Fruit fly (Drosophila melanogaster) whole organism, embryonic: ENCODE data around the gene enc.
A peak's percentile ranks its signal among the peaks of the same experiment; 100 is the strongest.

Experiments
- BEAF-32 ChIP-seq: fragments of 200-800 bp; sonication (Bioruptor generic); optimal IDR thresholded peaks from 3 replicates; lab custom pipeline; 2017; ENCODE audit warnings: missing biosample characterization, missing genetic modification characterization, mild to moderate bottlenecking, moderate library complexity, missing genetic modification reagents
- CG10147 ChIP-seq: fragments of 200-800 bp; sonication (Bioruptor generic); optimal IDR thresholded peaks from 2 replicates; lab custom pipeline; 2019; ENCODE audit warnings: missing biosample characterization, mild to moderate bottlenecking, missing genetic modification characterization, moderate library complexity
- CG11093 ChIP-seq: fragments of 200-800 bp; sonication (Bioruptor generic); IDR thresholded peaks from 3 replicates; pipeline ENCODE4 v1.3.6; 2022; ENCODE audit warnings: missing biosample characterization, missing genetic modification characterization
- CG11560 ChIP-seq: fragments of 200-800 bp; sonication (Bioruptor generic); IDR thresholded peaks from 3 replicates; pipeline ENCODE4 v1.3.6; 2022; ENCODE audit warnings: missing biosample characterization, missing genetic modification characterization
- CG15011 ChIP-seq: fragments of 200-800 bp; sonication (Bioruptor generic); optimal IDR thresholded peaks from 3 replicates; lab custom pipeline; 2018; ENCODE audit warnings: missing biosample characterization, mild to moderate bottlenecking, missing genetic modification characterization
- CG15514 ChIP-seq: fragments of 200-800 bp; sonication (Bioruptor generic); optimal IDR thresholded peaks from 3 replicates; lab custom pipeline; 2017; ENCODE audit warnings: missing biosample characterization, missing genetic modification characterization, mild to moderate bottlenecking, moderate library complexity, missing genetic modification reagents
- CG15601 ChIP-seq: fragments of 200-800 bp; sonication (Bioruptor generic); optimal IDR thresholded peaks from 3 replicates; lab custom pipeline; 2019; ENCODE audit warnings: missing biosample characterization, mild to moderate bottlenecking, missing genetic modification characterization, moderate library complexity
- CG17186 ChIP-seq: fragments of 200-800 bp; sonication (Bioruptor generic); optimal IDR thresholded peaks from 3 replicates; lab custom pipeline; 2017; ENCODE audit warnings: missing biosample characterization, missing genetic modification reagents, missing genetic modification characterization
- CG17328 ChIP-seq: fragments of 200-800 bp; sonication (Bioruptor generic); IDR thresholded peaks from 2 replicates; pipeline ENCODE4 v1.3.6; 2022; ENCODE audit warnings: missing biosample characterization, missing genetic modification characterization
- CG1792 ChIP-seq: fragments of 200-800 bp; sonication (Bioruptor generic); optimal IDR thresholded peaks from 2 replicates; lab custom pipeline; 2016; ENCODE audit warnings: missing biosample characterization, missing genetic modification characterization
- CG18476 ChIP-seq: fragments of 200-800 bp; sonication (Bioruptor generic); optimal IDR thresholded peaks from 2 replicates; lab custom pipeline; 2016; ENCODE audit warnings: missing biosample characterization, mild to moderate bottlenecking, missing genetic modification characterization
- CG2120 ChIP-seq: fragments of 200-800 bp; sonication (Bioruptor generic); optimal IDR thresholded peaks from 3 replicates; lab custom pipeline; 2016; ENCODE audit warnings: missing biosample characterization, missing genetic modification characterization
- CG3163 ChIP-seq: fragments of 200-800 bp; sonication (Bioruptor generic); optimal IDR thresholded peaks from 3 replicates; lab custom pipeline; 2016; ENCODE audit warnings: missing biosample characterization, missing genetic modification characterization
- CG3281 ChIP-seq: fragments of 200-800 bp; sonication (Bioruptor generic); optimal IDR thresholded peaks from 3 replicates; lab custom pipeline; 2017; ENCODE audit warnings: missing biosample characterization, mild to moderate bottlenecking, missing genetic modification characterization
- CG6272 ChIP-seq: fragments of 200-800 bp; sonication (Bioruptor generic); IDR thresholded peaks from 2 replicates; pipeline ENCODE4 v1.3.6; 2022; ENCODE audit warnings: missing biosample characterization, missing genetic modification characterization
- CG8359 ChIP-seq: fragments of 200-800 bp; sonication (Bioruptor generic); optimal IDR thresholded peaks from 2 replicates; lab custom pipeline; 2017; ENCODE audit warnings: missing biosample characterization, mild to moderate bottlenecking, missing genetic modification characterization, borderline replicate concordance
- CG9797 ChIP-seq: fragments of 200-800 bp; sonication (Bioruptor generic); optimal IDR thresholded peaks from 3 replicates; lab custom pipeline; 2018; ENCODE audit warnings: missing biosample characterization, mild to moderate bottlenecking, missing genetic modification characterization
- CG9817 ChIP-seq: fragments of 200-800 bp; sonication (Bioruptor generic); optimal IDR thresholded peaks from 2 replicates; lab custom pipeline; 2018; ENCODE audit warnings: missing biosample characterization, mild to moderate bottlenecking, missing genetic modification characterization, moderate library complexity
- Dbx ChIP-seq: fragments of 200-800 bp; sonication (Bioruptor generic); IDR thresholded peaks from 3 replicates; pipeline ENCODE4 v1.3.6; 2022; ENCODE audit warnings: missing biosample characterization, missing genetic modification characterization
- Deaf1 ChIP-seq: fragments of 200-800 bp; optimal IDR thresholded peaks from 3 replicates; lab custom pipeline; 2019; ENCODE audit warnings: missing biosample characterization, mild to moderate bottlenecking, missing genetic modification characterization, moderate library complexity
- H15 ChIP-seq: fragments of 200-800 bp; sonication (Bioruptor generic); IDR thresholded peaks from 3 replicates; pipeline ENCODE4 v1.3.6; 2022; ENCODE audit warnings: missing biosample characterization, missing genetic modification characterization
- HHEX ChIP-seq: fragments of 200-800 bp; sonication (Bioruptor generic); optimal IDR thresholded peaks from 3 replicates; lab custom pipeline; 2017; ENCODE audit warnings: missing biosample characterization, mild to moderate bottlenecking, missing genetic modification characterization, missing genetic modification reagents
- Hey ChIP-seq: fragments of 200-800 bp; sonication (Bioruptor generic); optimal IDR thresholded peaks from 3 replicates; lab custom pipeline; 2018; ENCODE audit warnings: missing biosample characterization, mild to moderate bottlenecking, missing genetic modification characterization
- MESR4 ChIP-seq: fragments of 200-800 bp; sonication (Bioruptor generic); optimal IDR thresholded peaks from 2 replicates; lab custom pipeline; 2018; ENCODE audit warnings: missing biosample characterization, mild to moderate bottlenecking, missing genetic modification characterization, moderate library complexity
- Mes4 ChIP-seq: fragments of 200-800 bp; sonication (Bioruptor generic); optimal IDR thresholded peaks from 2 replicates; lab custom pipeline; 2016; ENCODE audit warnings: missing biosample characterization, missing genetic modification characterization
- NFAT ChIP-seq: fragments of 200-800 bp; sonication (Bioruptor generic); IDR thresholded peaks from 2 replicates; pipeline ENCODE4 v1.3.6; 2022; ENCODE audit warnings: missing biosample characterization, missing genetic modification characterization
- Nf-YB ChIP-seq: fragments of 200-800 bp; sonication (Bioruptor generic); optimal IDR thresholded peaks from 3 replicates; lab custom pipeline; 2019; ENCODE audit warnings: missing biosample characterization, mild to moderate bottlenecking, missing genetic modification characterization, moderate library complexity
- PHDP ChIP-seq: fragments of 200-800 bp; sonication (Bioruptor generic); optimal IDR thresholded peaks from 3 replicates; lab custom pipeline; 2018; ENCODE audit warnings: missing biosample characterization, mild to moderate bottlenecking, missing genetic modification characterization, moderate library complexity
- Ravus ChIP-seq: fragments of 200-800 bp; sonication (Bioruptor generic); IDR thresholded peaks from 2 replicates; pipeline ENCODE4 v1.3.6; 2022; ENCODE audit warnings: missing biosample characterization, missing genetic modification characterization
- Rx ChIP-seq: fragments of 200-800 bp; sonication (Bioruptor generic); IDR thresholded peaks from 2 replicates; pipeline ENCODE4 v1.3.6; 2022; ENCODE audit warnings: missing biosample characterization, missing genetic modification characterization
- abd-A ChIP-seq: fragments of 200-800 bp; sonication (Bioruptor generic); optimal IDR thresholded peaks from 3 replicates; lab custom pipeline; 2019; ENCODE audit warnings: missing biosample characterization, mild to moderate bottlenecking, missing genetic modification characterization, moderate library complexity
- ap ChIP-seq: fragments of 200-800 bp; sonication (Bioruptor generic); IDR thresholded peaks from 2 replicates; pipeline ENCODE4 v1.3.6; 2022; ENCODE audit warnings: missing biosample characterization, missing genetic modification characterization
- ato ChIP-seq: fragments of 200-800 bp; sonication (Bioruptor generic); IDR thresholded peaks from 2 replicates; pipeline ENCODE4 v1.3.6; 2022; ENCODE audit warnings: missing biosample characterization, missing genetic modification characterization; ENCODE audit not compliant: partially characterized antibody
- bigmax ChIP-seq: fragments of 200-800 bp; sonication (Bioruptor generic); optimal IDR thresholded peaks from 2 replicates; lab custom pipeline; 2018; ENCODE audit warnings: missing biosample characterization, mild to moderate bottlenecking, missing genetic modification characterization
- dmrt11E ChIP-seq: fragments of 200-800 bp; sonication (Bioruptor generic); optimal IDR thresholded peaks from 3 replicates; lab custom pipeline; 2018; ENCODE audit warnings: missing biosample characterization, mild to moderate bottlenecking, missing genetic modification characterization, moderate library complexity
- dpn ChIP-seq, 2 experiments: fragments of 200-800 bp; sonication (Bioruptor generic); optimal IDR thresholded peaks; 3 replicates each; lab custom pipeline; 2016; ENCODE audit warnings: missing biosample characterization in 2 of 2, missing genetic modification characterization in 2 of 2
- dysf ChIP-seq: fragments of 200-800 bp; sonication (Bioruptor generic); IDR thresholded peaks from 3 replicates; pipeline ENCODE4 v1.3.6; 2022; ENCODE audit warnings: missing biosample characterization, missing genetic modification characterization
- esg ChIP-seq: fragments of 200-800 bp; sonication (Bioruptor generic); conservative IDR thresholded peaks from 2 replicates; pipeline ENCODE4 v1.3.6; 2022; ENCODE audit warnings: missing biosample characterization, missing genetic modification characterization
- fd102C ChIP-seq: fragments of 200-800 bp; sonication (Bioruptor generic); optimal IDR thresholded peaks from 2 replicates; lab custom pipeline; 2018; ENCODE audit warnings: missing biosample characterization, mild to moderate bottlenecking, missing genetic modification characterization, moderate library complexity
- jumu ChIP-seq: fragments of 200-800 bp; sonication (Bioruptor generic); optimal IDR thresholded peaks from 3 replicates; lab custom pipeline; 2016; ENCODE audit warnings: missing biosample characterization, missing genetic modification characterization
- ken ChIP-seq: fragments of 200-800 bp; sonication (Bioruptor generic); IDR thresholded peaks from 3 replicates; pipeline ENCODE4 v1.3.6; 2022; ENCODE audit warnings: missing biosample characterization, missing genetic modification characterization
- pnt ChIP-seq: fragments of 200-800 bp; sonication (Bioruptor generic); optimal IDR thresholded peaks from 3 replicates; lab custom pipeline; 2016; ENCODE audit warnings: missing biosample characterization, missing genetic modification characterization
- pum ChIP-seq: fragments of 200-800 bp; sonication (Bioruptor generic); optimal IDR thresholded peaks from 2 replicates; lab custom pipeline; 2016; ENCODE audit warnings: missing biosample characterization, missing genetic modification characterization
- row ChIP-seq: fragments of 200-800 bp; sonication (Bioruptor generic); IDR thresholded peaks from 3 replicates; pipeline ENCODE4 v1.3.6; 2022; ENCODE audit warnings: missing biosample characterization, missing genetic modification characterization
- salm ChIP-seq: fragments of 200-800 bp; sonication (Bioruptor generic); optimal IDR thresholded peaks from 2 replicates; lab custom pipeline; 2018; ENCODE audit warnings: missing biosample characterization, mild to moderate bottlenecking, missing genetic modification characterization
- sens ChIP-seq: fragments of 200-800 bp; sonication (Bioruptor generic); peaks from one replicate; lab custom pipeline; 2016; ENCODE audit warnings: missing biosample characterization, missing genetic modification characterization
- so ChIP-seq: fragments of 200-800 bp; sonication (Bioruptor generic); IDR thresholded peaks from 3 replicates; pipeline ENCODE4 v1.3.6; 2022; ENCODE audit warnings: missing biosample characterization, missing genetic modification characterization
- sr ChIP-seq: fragments of 200-800 bp; sonication (Bioruptor generic); IDR thresholded peaks from 3 replicates; pipeline ENCODE4 v1.3.6; 2022; ENCODE audit warnings: missing biosample characterization, missing genetic modification characterization
- tin ChIP-seq: fragments of 200-800 bp; sonication (Bioruptor generic); optimal IDR thresholded peaks from 3 replicates; lab custom pipeline; 2016; ENCODE audit warnings: missing biosample characterization, missing genetic modification characterization
- unpg ChIP-seq: fragments of 200-800 bp; sonication (Bioruptor generic); optimal IDR thresholded peaks from 3 replicates; lab custom pipeline; 2018; ENCODE audit warnings: missing biosample characterization, mild to moderate bottlenecking, missing genetic modification characterization, moderate library complexity
- vfl ChIP-seq: fragments of 200-800 bp; sonication (Bioruptor generic); optimal IDR thresholded peaks from 2 replicates; lab custom pipeline; 2016; ENCODE audit warnings: missing biosample characterization, missing genetic modification characterization

The enc gene

dm6 chr3L:3787595-3788151, 30.8 kb upstream of the enc start (continued):
- no peak for TF ChIP-seq CG8359 (GFP tag; lab: Kevin White, UChicago)
- peak; percentile 49 for TF ChIP-seq Mes4
- TF ChIP-seq CG10147 = no peak
- TF ChIP-seq ken (GFP tag; lab: Robert Waterston, UW) = no peak
- no peak for TF ChIP-seq CG6272 (GFP tag; lab: Robert Waterston, UW)
- TF ChIP-seq CG18476 (GFP tag; lab: Kevin White, UChicago) = no peak
- TF ChIP-seq CG9797 (GFP tag; lab: Kevin White, UChicago) = peak; percentile 88
- TF ChIP-seq row (GFP tag; lab: Robert Waterston, UW) = peak; percentile 42; the same call in 1 of the 3 replicates
- TF ChIP-seq dpn (GFP tag; optimal IDR thresholded peaks at IDR 0.05; lab: Kevin White, UChicago) = no peak
- no peak for TF ChIP-seq H15
- no peak for TF ChIP-seq HHEX (GFP tag; lab: Kevin White, UChicago)
- TF ChIP-seq jumu (GFP tag; lab: Kevin White, UChicago) = no peak
- no peak for TF ChIP-seq CG11560 (tag; lab: Robert Waterston, UW)
- TF ChIP-seq PHDP = peak; percentile 43
- TF ChIP-seq CG1792 = no peak
- TF ChIP-seq Dbx (GFP tag; lab: Robert Waterston, UW) = no peak; the same call in 2 of the 3 replicates
- no peak for TF ChIP-seq pnt (GFP tag; lab: Kevin White, UChicago)
- TF ChIP-seq Rx (GFP tag; lab: Robert Waterston, UW) = no peak
- TF ChIP-seq CG2120 (GFP tag; lab: Kevin White, UChicago) = peak; percentile 9
- TF ChIP-seq sens (GFP tag; lab: Kevin White, UChicago) = peak; percentile 64
- no peak for TF ChIP-seq CG9817 (tag; lab: Kevin White, UChicago)
- TF ChIP-seq BEAF-32 (GFP tag; lab: Kevin White, UChicago) = peak; percentile 48
- no peak for TF ChIP-seq sr (GFP tag; lab: Robert Waterston, UW)
- TF ChIP-seq CG15011 (GFP tag; lab: Kevin White, UChicago) = no peak
- no peak for TF ChIP-seq pum
- TF ChIP-seq dysf (GFP tag; lab: Robert Waterston, UW) = no peak
- no peak for TF ChIP-seq esg
- no peak for TF ChIP-seq dmrt11E (tag; lab: Kevin White, UChicago)
- TF ChIP-seq CG17186 (GFP tag; lab: Kevin White, UChicago) = peak; percentile 51
- TF ChIP-seq ap = no peak
- peak; percentile 36; the same call in 1 of the 2 replicates for TF ChIP-seq ato (GFP tag; lab: Robert Waterston, UW)
- no peak for TF ChIP-seq Deaf1
- TF ChIP-seq abd-A (tag; lab: Kevin White, UChicago) = peak; percentile 48
- TF ChIP-seq Nf-YB (GFP tag; lab: Kevin White, UChicago) = peak; percentile 22
- no peak for TF ChIP-seq Hey (tag; lab: Kevin White, UChicago)
- TF ChIP-seq bigmax (GFP tag; lab: Kevin White, UChicago) = no peak
- TF ChIP-seq CG17328 (GFP tag; lab: Robert Waterston, UW) = peak; percentile 36; the same call in 1 of the 2 replicates
- TF ChIP-seq so (GFP tag; lab: Robert Waterston, UW) = no peak
- peak; percentile 38 for TF ChIP-seq fd102C (GFP tag; lab: Kevin White, UChicago)
- TF ChIP-seq vfl (GFP tag; lab: Kevin White, UChicago) = no peak
- peak; percentile 58 for TF ChIP-seq CG15514 (GFP tag; lab: Kevin White, UChicago)
- no peak for TF ChIP-seq NFAT
- peak; percentile 33 for TF ChIP-seq salm (tag; lab: Kevin White, UChicago)
- TF ChIP-seq CG11093 (GFP tag; lab: Robert Waterston, UW) = no peak
- no peak for TF ChIP-seq Ravus (GFP tag; lab: Robert Waterston, UW)
- peak; percentile 50 for TF ChIP-seq CG15601 (tag; lab: Kevin White, UChicago)
- TF ChIP-seq CG3281 (GFP tag; lab: Kevin White, UChicago) = peak; percentile 29
- peak; percentile 52 for TF ChIP-seq CG3163 (GFP tag; lab: Kevin White, UChicago)
- TF ChIP-seq MESR4 (GFP tag; lab: Kevin White, UChicago) = peak; percentile 47
- TF ChIP-seq unpg (GFP tag; lab: Kevin White, UChicago) = peak; percentile 31
- TF ChIP-seq tin (GFP tag; lab: Kevin White, UChicago) = no peak
